Fruit fly (Drosophila melanogaster) whole organism, embryonic: ENCODE results near the gene CG44838.

Experiments used
- Abd-B ChIP-seq: fragments of 200-800 bp; sonication (Bioruptor generic); optimal IDR thresholded peaks from 2 replicates; lab custom pipeline; 2018; ENCODE audit warnings: missing biosample characterization, mild to moderate bottlenecking, missing genetic modification characterization, moderate library complexity
- Asciz ChIP-seq: fragments of 200-800 bp; sonication (Bioruptor generic); optimal IDR thresholded peaks from 2 replicates; lab custom pipeline; 2017; ENCODE audit warnings: missing biosample characterization, mild to moderate bottlenecking, missing genetic modification characterization, missing genetic modification reagents
- B-H2 ChIP-seq: fragments of 200-800 bp; sonication (Bioruptor generic); optimal IDR thresholded peaks from 2 replicates; lab custom pipeline; 2018; ENCODE audit warnings: missing biosample characterization, mild to moderate bottlenecking, missing genetic modification characterization
- CG10462 ChIP-seq: fragments of 200-800 bp; sonication (Bioruptor generic); optimal IDR thresholded peaks from 2 replicates; lab custom pipeline; 2016; ENCODE audit warnings: missing biosample characterization, missing genetic modification characterization
- CG11456 ChIP-seq: fragments of 200-800 bp; sonication (Bioruptor generic); IDR thresholded peaks from 3 replicates; pipeline ENCODE4 v1.3.6; 2022; ENCODE audit warnings: missing biosample characterization, missing genetic modification characterization
- CG12769 ChIP-seq: fragments of 200-800 bp; sonication (Bioruptor generic); optimal IDR thresholded peaks from 2 replicates; lab custom pipeline; 2019; ENCODE audit warnings: missing biosample characterization, mild to moderate bottlenecking, missing genetic modification characterization, moderate library complexity
- CG13894 ChIP-seq: fragments of 200-800 bp; sonication (Bioruptor generic); optimal IDR thresholded peaks from 3 replicates; lab custom pipeline; 2018; ENCODE audit warnings: missing biosample characterization, mild to moderate bottlenecking, missing genetic modification characterization, moderate library complexity
- CG15479 ChIP-seq: fragments of 200-800 bp; sonication (Bioruptor generic); optimal IDR thresholded peaks from 3 replicates; lab custom pipeline; 2019; ENCODE audit warnings: missing biosample characterization, mild to moderate bottlenecking, missing genetic modification characterization, moderate library complexity
- CG15696 ChIP-seq: fragments of 200-800 bp; sonication (Bioruptor generic); optimal IDR thresholded peaks from 2 replicates; lab custom pipeline; 2019; ENCODE audit warnings: missing biosample characterization, mild to moderate bottlenecking, missing genetic modification characterization, moderate library complexity
- CG1647 ChIP-seq: fragments of 200-800 bp; sonication (Bioruptor generic); optimal IDR thresholded peaks from 3 replicates; lab custom pipeline; 2016; ENCODE audit warnings: missing biosample characterization, missing genetic modification characterization
- CG17568 ChIP-seq: fragments of 200-800 bp; sonication (Bioruptor generic); optimal IDR thresholded peaks from 2 replicates; lab custom pipeline; 2018; ENCODE audit warnings: missing biosample characterization, mild to moderate bottlenecking, missing genetic modification characterization, moderate library complexity
- CG17829 ChIP-seq: fragments of 200-800 bp; optimal IDR thresholded peaks from 2 replicates; lab custom pipeline; 2019; ENCODE audit warnings: missing biosample characterization, mild to moderate bottlenecking, missing genetic modification characterization, moderate library complexity
- CG1832 ChIP-seq: fragments of 200-800 bp; sonication (Bioruptor generic); optimal IDR thresholded peaks from 2 replicates; lab custom pipeline; 2017; ENCODE audit warnings: missing biosample characterization, mild to moderate bottlenecking, missing genetic modification characterization, inconsistent platforms
- CG18476 ChIP-seq: fragments of 200-800 bp; sonication (Bioruptor generic); optimal IDR thresholded peaks from 2 replicates; lab custom pipeline; 2016; ENCODE audit warnings: missing biosample characterization, mild to moderate bottlenecking, missing genetic modification characterization
- CG31224 ChIP-seq: fragments of 200-800 bp; sonication (Bioruptor generic); IDR thresholded peaks from 2 replicates; pipeline ENCODE4 v1.3.6; 2022; ENCODE audit warnings: missing biosample characterization, missing genetic modification characterization
- CG32767 ChIP-seq: fragments of 200-800 bp; sonication (Bioruptor generic); IDR thresholded peaks from 2 replicates; pipeline ENCODE4 v1.3.6; 2022; ENCODE audit warnings: missing biosample characterization, missing genetic modification characterization
- CG34376 ChIP-seq: fragments of 200-800 bp; sonication (Bioruptor generic); optimal IDR thresholded peaks from 2 replicates; lab custom pipeline; 2018; ENCODE audit warnings: missing biosample characterization, mild to moderate bottlenecking, missing genetic modification characterization
- CG6175 ChIP-seq: fragments of 200-800 bp; sonication (Bioruptor generic); IDR thresholded peaks from 3 replicates; pipeline ENCODE4 v1.3.6; 2022; ENCODE audit warnings: missing biosample characterization, missing genetic modification characterization
- CG8089 ChIP-seq: fragments of 200-800 bp; sonication (Bioruptor generic); optimal IDR thresholded peaks from 3 replicates; lab custom pipeline; 2016; ENCODE audit warnings: missing biosample characterization, missing genetic modification characterization
- CG9797 ChIP-seq: fragments of 200-800 bp; sonication (Bioruptor generic); optimal IDR thresholded peaks from 3 replicates; lab custom pipeline; 2018; ENCODE audit warnings: missing biosample characterization, mild to moderate bottlenecking, missing genetic modification characterization
- Chrac-16 ChIP-seq: fragments of 200-800 bp; sonication (Bioruptor generic); optimal IDR thresholded peaks from 3 replicates; lab custom pipeline; 2016; ENCODE audit warnings: missing biosample characterization, missing genetic modification characterization
- Dbx ChIP-seq: fragments of 200-800 bp; sonication (Bioruptor generic); IDR thresholded peaks from 3 replicates; pipeline ENCODE4 v1.3.6; 2022; ENCODE audit warnings: missing biosample characterization, missing genetic modification characterization
- Dfd ChIP-seq, 2 experiments: fragments of >200 bp; optimal IDR thresholded peaks; 2 replicates each; lab custom pipeline; 2017; ENCODE audit warnings: missing biosample characterization in 2 of 2, missing genetic modification characterization in 2 of 2
- Doc2 ChIP-seq: fragments of 200-800 bp; sonication (Bioruptor generic); IDR thresholded peaks from 2 replicates; pipeline ENCODE4 v1.3.6; 2022; ENCODE audit warnings: missing biosample characterization, missing genetic modification characterization
- Doc3 ChIP-seq: fragments of 200-800 bp; sonication (Bioruptor generic); IDR thresholded peaks from 3 replicates; pipeline ENCODE4 v1.3.6; 2022; ENCODE audit warnings: missing biosample characterization, missing genetic modification characterization; ENCODE audit not compliant: partially characterized antibody
- Fer3 ChIP-seq: fragments of 200-800 bp; sonication (Bioruptor generic); optimal IDR thresholded peaks from 2 replicates; lab custom pipeline; 2018; ENCODE audit warnings: missing biosample characterization, mild to moderate bottlenecking, missing genetic modification characterization, moderate library complexity
- Hand ChIP-seq: fragments of 200-800 bp; sonication (Bioruptor generic); optimal IDR thresholded peaks from 2 replicates; lab custom pipeline; 2017; ENCODE audit warnings: mild to moderate bottlenecking, missing biosample characterization, missing genetic modification reagents, missing genetic modification characterization
- Kr ChIP-seq: fragments of 200-800 bp; sonication (Bioruptor generic); optimal IDR thresholded peaks from 2 replicates; lab custom pipeline; 2017; ENCODE audit warnings: missing biosample characterization, mild to moderate bottlenecking, missing genetic modification characterization
- Lhr ChIP-seq: fragments of 200-800 bp; sonication (Bioruptor generic); optimal IDR thresholded peaks from 3 replicates; lab custom pipeline; 2017; ENCODE audit warnings: mild to moderate bottlenecking, missing biosample characterization, missing genetic modification reagents, missing genetic modification characterization
- MBD-R2 ChIP-seq: fragments of 200-800 bp; sonication (Bioruptor generic); IDR thresholded peaks from 2 replicates; pipeline ENCODE4 v1.3.6; 2022; ENCODE audit warnings: missing biosample characterization, missing genetic modification characterization
- Mrtf ChIP-seq: fragments of 200-800 bp; sonication (Bioruptor generic); IDR thresholded peaks from 3 replicates; pipeline ENCODE4 v1.3.6; 2022; ENCODE audit warnings: missing biosample characterization, missing genetic modification characterization
- NC2β ChIP-seq: fragments of 200-800 bp; sonication (Bioruptor generic); optimal IDR thresholded peaks from 2 replicates; lab custom pipeline; 2016; ENCODE audit warnings: missing biosample characterization, missing genetic modification characterization
- Nf-YB ChIP-seq: fragments of 200-800 bp; sonication (Bioruptor generic); optimal IDR thresholded peaks from 3 replicates; lab custom pipeline; 2019; ENCODE audit warnings: missing biosample characterization, mild to moderate bottlenecking, missing genetic modification characterization, moderate library complexity
- Spps ChIP-seq: fragments of 200-800 bp; sonication (Bioruptor generic); optimal IDR thresholded peaks from 2 replicates; lab custom pipeline; 2018; ENCODE audit warnings: missing biosample characterization, mild to moderate bottlenecking, missing genetic modification characterization
- Stat92E ChIP-seq, 3 experiments: fragments of >200 bp in 2 of 3; fragments of 200-800 bp in 1 of 3; sonication (Bioruptor generic) in 1 of 3; optimal IDR thresholded peaks; 2 replicates each; lab custom pipeline; 2017 to 2019; ENCODE audit warnings: missing biosample characterization in 3 of 3, missing genetic modification characterization in 3 of 3, mild to moderate bottlenecking in 1 of 3, moderate library complexity in 1 of 3
- ap ChIP-seq: fragments of 200-800 bp; sonication (Bioruptor generic); IDR thresholded peaks from 2 replicates; pipeline ENCODE4 v1.3.6; 2022; ENCODE audit warnings: missing biosample characterization, missing genetic modification characterization
- dm ChIP-seq: fragments of 200-800 bp; sonication (Bioruptor generic); optimal IDR thresholded peaks from 3 replicates; lab custom pipeline; 2016; ENCODE audit warnings: missing biosample characterization, missing genetic modification characterization
- emc ChIP-seq: fragments of 200-800 bp; sonication (Bioruptor generic); optimal IDR thresholded peaks from 2 replicates; lab custom pipeline; 2016; ENCODE audit warnings: missing biosample characterization, missing genetic modification characterization
- eve ChIP-seq, 2 experiments: fragments of >200 bp; optimal IDR thresholded peaks; 2 replicates each; lab custom pipeline; 2017; ENCODE audit warnings: missing biosample characterization in 2 of 2, missing genetic modification characterization in 2 of 2
- fru ChIP-seq: fragments of >200 bp; optimal IDR thresholded peaks from 2 replicates; lab custom pipeline; 2017
- gcm ChIP-seq: fragments of 200-800 bp; sonication (Bioruptor generic); optimal IDR thresholded peaks from 2 replicates; lab custom pipeline; 2019; ENCODE audit warnings: missing biosample characterization, mild to moderate bottlenecking, missing genetic modification characterization, moderate library complexity
- grau ChIP-seq: fragments of 200-800 bp; optimal IDR thresholded peaks from 3 replicates; lab custom pipeline; 2019; ENCODE audit warnings: missing biosample characterization, mild to moderate bottlenecking, missing genetic modification characterization, moderate library complexity
- oc ChIP-seq: fragments of 200-800 bp; sonication (Bioruptor generic); optimal IDR thresholded peaks from 2 replicates; lab custom pipeline; 2018; ENCODE audit warnings: missing biosample characterization, mild to moderate bottlenecking, missing genetic modification characterization, moderate library complexity
- repo ChIP-seq: fragments of 200-800 bp; sonication (Bioruptor generic); optimal IDR thresholded peaks from 2 replicates; lab custom pipeline; 2016; ENCODE audit warnings: missing biosample characterization, missing genetic modification characterization
- rib ChIP-seq: fragments of 200-800 bp; sonication (Bioruptor generic); IDR thresholded peaks from 2 replicates; pipeline ENCODE4 v1.3.6; 2022; ENCODE audit warnings: missing biosample characterization, missing genetic modification characterization
- sc ChIP-seq, 3 experiments: fragments of >200 bp in 2 of 3; fragments of 200-800 bp in 1 of 3; sonication (Bioruptor generic) in 1 of 3; optimal IDR thresholded peaks; 2 replicates in 2 of 3; 3 replicates in 1 of 3; lab custom pipeline; 2017; ENCODE audit warnings: mild to moderate bottlenecking in 1 of 3, missing biosample characterization in 1 of 3, missing genetic modification characterization in 1 of 3, missing genetic modification reagents in 1 of 3
- sens ChIP-seq: fragments of 200-800 bp; sonication (Bioruptor generic); peaks from one replicate; lab custom pipeline; 2016; ENCODE audit warnings: missing biosample characterization, missing genetic modification characterization
- seq ChIP-seq: fragments of 200-800 bp; sonication (Bioruptor generic); IDR thresholded peaks from 2 replicates; pipeline ENCODE4 v1.3.6; 2022; ENCODE audit warnings: missing biosample characterization, missing genetic modification characterization
- ssp ChIP-seq: fragments of 200-800 bp; sonication (Bioruptor generic); IDR thresholded peaks from 2 replicates; pipeline ENCODE4 v1.3.6; 2022; ENCODE audit warnings: missing biosample characterization, missing genetic modification characterization
- tgo ChIP-seq: fragments of 200-800 bp; sonication (Bioruptor generic); IDR thresholded peaks from 3 replicates; pipeline ENCODE4 v1.3.6; 2022; ENCODE audit warnings: missing biosample characterization, missing genetic modification characterization
- tna ChIP-seq: fragments of 200-800 bp; sonication (Bioruptor generic); IDR thresholded peaks from 2 replicates; pipeline ENCODE4 v1.3.6; 2022; ENCODE audit warnings: missing biosample characterization, missing genetic modification characterization; ENCODE audit not compliant: partially characterized antibody

The CG44838 gene

DNA sequence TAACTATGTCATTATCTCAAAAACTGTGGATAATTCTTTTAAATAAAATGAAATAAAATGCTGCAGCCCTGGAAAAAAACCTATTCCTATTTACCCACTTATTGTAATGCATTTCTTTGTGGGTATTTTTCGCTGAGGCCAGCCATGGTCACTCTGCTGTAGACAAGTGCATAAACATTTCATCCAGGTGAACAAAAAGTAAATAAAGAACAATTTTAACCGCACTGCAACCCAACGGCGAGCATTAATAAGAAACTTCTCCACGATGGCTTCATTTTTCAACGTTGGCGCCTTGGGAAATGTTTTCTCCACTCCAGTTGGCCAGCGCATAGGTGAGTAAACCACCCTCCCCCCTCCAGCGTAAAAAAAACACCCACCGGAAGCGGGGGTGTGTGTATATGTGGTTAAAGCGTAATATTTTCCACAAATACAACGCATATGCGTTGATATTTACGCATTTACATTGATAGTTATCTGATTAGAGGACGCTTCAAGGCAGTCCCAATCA is 14.1 kb upstream of the CG44838 start, which contains the start of gene CG3529 (continued):
- TF ChIP-seq Doc3 (GFP tag; lab: Robert Waterston, UW) (no peak), dm (GFP tag; lab: Kevin White, UChicago) (no peak), Spps (peak; percentile 9), Dfd (GFP tag; optimal IDR thresholded peaks at IDR 0.05; lab: Kevin White, UChicago) (no peak), CG17568 (peak; percentile 14), Kr (GFP tag; lab: Kevin White, UChicago) (no peak), CG1647 (GFP tag; lab: Kevin White, UChicago) (peak; percentile 35), eve (GFP tag; optimal IDR thresholded peaks at IDR 0.05; lab: Kevin White, UChicago) (no peak), CG34376 (GFP tag; lab: Kevin White, UChicago) (no peak), B-H2 (GFP tag; lab: Kevin White, UChicago) (peak; percentile 64), ssp (no peak), CG6175 (GFP tag; lab: Robert Waterston, UW) (no peak), CG9797 (GFP tag; lab: Kevin White, UChicago) (peak; percentile 80), tgo (GFP tag; lab: Robert Waterston, UW) (no peak), CG32767 (GFP tag; lab: Robert Waterston, UW) (peak; percentile 29; the same call in 1 of the 2 replicates), oc (tag; lab: Kevin White, UChicago) (no peak), CG18476 (GFP tag; lab: Kevin White, UChicago) (no peak), CG10462 (no peak), fru (lab: Kevin White, UChicago) (no peak), CG17829 (tag; lab: Kevin White, UChicago) (peak; percentile 37), CG13894 (no peak), Dbx (GFP tag; lab: Robert Waterston, UW) (no peak), CG15479 (GFP tag; lab: Kevin White, UChicago) (no peak), Abd-B (no peak), tna (GFP tag; lab: Robert Waterston, UW) (no peak), CG11456 (GFP tag; lab: Robert Waterston, UW) (no peak), Lhr (GFP tag; lab: Kevin White, UChicago) (peak; percentile 21), sc (optimal IDR thresholded peaks at IDR 0.05; lab: Kevin White, UChicago) (no peak), sc (GFP tag; optimal IDR thresholded peaks at IDR 0.05; lab: Kevin White, UChicago) (no peak), grau (tag; lab: Kevin White, UChicago) (peak; percentile 39), Hand (GFP tag; lab: Kevin White, UChicago) (no peak), Fer3 (tag; lab: Kevin White, UChicago) (no peak), repo (GFP tag; lab: Kevin White, UChicago) (peak; percentile 25), Nf-YB (GFP tag; lab: Kevin White, UChicago) (no peak), ap (GFP tag; lab: Robert Waterston, UW) (no peak), CG12769 (tag; lab: Kevin White, UChicago) (peak; percentile 21), sens (no peak), Mrtf (GFP tag; lab: Robert Waterston, UW) (no peak), emc (GFP tag; lab: Kevin White, UChicago) (no peak), CG8089 (GFP tag; lab: Kevin White, UChicago) (no peak), MBD-R2 (peak; percentile 53; the same call in 1 of the 2 replicates), seq (GFP tag; lab: Robert Waterston, UW) (no peak; the same call in 1 of the 2 replicates), NC2β (GFP tag; lab: Kevin White, UChicago) (peak; percentile 44), gcm (peak; percentile 3), CG1832 (GFP tag; lab: Kevin White, UChicago) (no peak), Doc2 (GFP tag; lab: Robert Waterston, UW) (no peak), CG15696 (tag; lab: Kevin White, UChicago) (peak; percentile 20), rib (GFP tag; lab: Robert Waterston, UW) (no peak), Stat92E (GFP tag; optimal IDR thresholded peaks at IDR 0.05; lab: Kevin White, UChicago) (peak in 1 of 3 experiments; percentile 54), Chrac-16 (GFP tag; lab: Kevin White, UChicago) (peak; percentile 3), Asciz (GFP tag; lab: Kevin White, UChicago) (peak; percentile 37), CG31224 (GFP tag; lab: Robert Waterston, UW) (no peak)
